Worm (Caenorhabditis elegans) whole organism, L4/young adult: ENCODE data around the gene nhr-193.

Experiments used
- W03F9.2 ChIP-seq: fragments of 150-350 bp; optimal IDR thresholded peaks from 2 replicates; lab custom pipeline; 2014; ENCODE audit warnings: missing biosample characterization, missing genetic modification characterization
- him-1 ChIP-seq: sonication (generic microtip); optimal IDR thresholded peaks from 2 replicates; lab custom pipeline; 2016; ENCODE audit warnings: missing genotype, missing genetic modification reagents, missing genetic modification characterization, missing compliant biosample characterization

DNA sequence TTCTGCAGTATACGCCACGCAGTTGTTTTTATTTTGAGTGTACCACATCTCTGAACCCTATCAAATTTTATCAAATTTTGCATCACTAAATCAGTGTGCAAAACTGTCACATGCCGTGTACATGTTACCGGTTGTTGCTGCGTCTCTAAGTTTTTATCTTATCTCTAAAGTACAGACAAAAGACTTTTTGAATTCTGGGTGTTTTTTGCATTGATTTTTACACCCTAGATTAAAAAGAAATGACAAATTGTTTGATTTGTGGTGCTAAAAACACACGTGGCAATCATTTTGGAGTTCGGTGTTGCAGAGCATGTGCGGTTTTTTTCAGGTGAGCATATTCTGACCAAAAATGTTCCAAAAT, at the start of gene nhr-193:
- TF ChIP-seq W03F9.2 (tag; lab: Kevin White, UChicago) (no peak), him-1 (no peak)
